Fruit fly (Drosophila melanogaster): ENCODE data around the gene Zip71B.
A peak's percentile ranks its signal among the peaks of the same experiment; 100 is the strongest.

Zip71B gene

DNA sequence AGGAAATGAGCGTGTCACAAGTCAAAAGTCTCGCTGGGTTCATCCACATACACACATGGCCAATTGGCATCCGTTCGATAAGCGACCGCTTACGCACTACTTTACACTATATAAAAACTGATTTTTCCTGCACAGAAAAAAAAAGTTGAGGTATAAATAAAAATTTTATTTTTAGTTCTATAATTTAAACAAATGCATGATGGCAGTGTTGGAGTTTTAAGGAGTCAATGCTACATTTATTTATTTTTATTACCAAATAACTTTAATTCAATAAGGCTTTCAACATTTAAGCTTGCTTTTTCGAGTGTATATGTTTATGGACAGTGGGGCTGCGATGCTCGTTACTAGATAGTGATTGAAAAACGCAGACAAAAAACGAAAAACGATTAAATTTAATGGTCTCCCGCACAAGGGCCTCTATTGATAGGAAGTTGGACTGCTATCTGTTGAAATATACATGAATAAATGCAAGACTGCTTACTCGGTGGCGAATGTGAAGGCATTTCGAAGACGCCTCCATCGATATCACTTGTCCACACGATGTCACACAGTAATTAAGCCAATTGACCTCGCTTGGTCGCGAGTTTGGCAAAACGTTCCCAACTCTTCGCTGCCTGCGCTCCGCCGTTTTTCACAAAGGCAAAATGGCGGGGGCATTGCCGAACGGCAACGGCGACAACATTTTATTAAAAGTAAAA is 19.7 kb downstream of the Zip71B start (continued):
- TF ChIP-seq TFAM (GFP tag; optimal IDR thresholded peaks at IDR 0.05), result no peak
- TF ChIP-seq sim (GFP tag; IDR thresholded peaks at IDR 0.05), result peak; percentile 67; the same call in 1 of the 2 replicates
- TF ChIP-seq nau (GFP tag; optimal IDR thresholded peaks at IDR 0.05), result peak; percentile 25
- TF ChIP-seq nerfin-1 (tag; optimal IDR thresholded peaks at IDR 0.05), result peak; percentile 74
- TF ChIP-seq lbe (GFP tag; optimal IDR thresholded peaks at IDR 0.05), result no peak
- no peak for TF ChIP-seq Elba2 (GFP tag; optimal IDR thresholded peaks at IDR 0.05)
- peak; percentile 55 for TF ChIP-seq CG6683 (GFP tag; optimal IDR thresholded peaks at IDR 0.05)
- peak; percentile 58 for TF ChIP-seq odd (GFP tag; optimal IDR thresholded peaks at IDR 0.05)
- TF ChIP-seq CG11093 (GFP tag; IDR thresholded peaks at IDR 0.05), result 0 out of 3 replicates have a peak, but pooled peaks have one; percentile 36
- TF ChIP-seq CG18262 (tag; optimal IDR thresholded peaks at IDR 0.05), result peak; percentile 86
- peak; percentile 9; the same call in 1 of the 2 replicates for TF ChIP-seq CG43689 (GFP tag; IDR thresholded peaks at IDR 0.05)
- 0 out of 2 replicates have a peak, but pooled peaks have one; percentile 11 for TF ChIP-seq Rx (GFP tag; IDR thresholded peaks at IDR 0.05)
- peak; percentile 63 for TF ChIP-seq Dek (tag; optimal IDR thresholded peaks at IDR 0.05)
- TF ChIP-seq Bteb2 (GFP tag; optimal IDR thresholded peaks at IDR 0.05), result peak; percentile 33
- TF ChIP-seq CG6765 (GFP tag; optimal IDR thresholded peaks at IDR 0.05), result peak; percentile 9
- peak in 1 of 2 experiments; percentile 88 for TF ChIP-seq eve (GFP tag; optimal IDR thresholded peaks at IDR 0.05)
- peak; percentile 63 for TF ChIP-seq CG12155 (GFP tag; optimal IDR thresholded peaks at IDR 0.05)
- peak; percentile 25 for TF ChIP-seq slou (GFP tag; optimal IDR thresholded peaks at IDR 0.05)
- 0 out of 2 replicates have a peak, but pooled peaks have one; percentile 49 for TF ChIP-seq peb (GFP tag; IDR thresholded peaks at IDR 0.05)
- no peak for TF ChIP-seq Dip2 (GFP tag; IDR thresholded peaks at IDR 0.05)
- TF ChIP-seq CG32532 (GFP tag; IDR thresholded peaks at IDR 0.05), result peak; percentile 57; the same call in 1 of the 2 replicates
- peak; percentile 69 for TF ChIP-seq CG9437 (GFP tag; optimal IDR thresholded peaks at IDR 0.05)
- peak; percentile 72 for TF ChIP-seq HLH3B (GFP tag; IDR thresholded peaks at IDR 0.05)
- TF ChIP-seq wor (GFP tag; IDR thresholded peaks at IDR 0.05), result peak; percentile 61
- no peak for TF ChIP-seq CG4854 (GFP tag; optimal IDR thresholded peaks at IDR 0.05)
- TF ChIP-seq Dp (GFP tag; optimal IDR thresholded peaks at IDR 0.05), result no peak
- peak; percentile 80 for TF ChIP-seq sob (GFP tag; IDR thresholded peaks at IDR 0.05)
- peak; percentile 45 for TF ChIP-seq CG10209 (GFP tag; optimal IDR thresholded peaks at IDR 0.05)
- peak; percentile 74 for TF ChIP-seq salm (tag; optimal IDR thresholded peaks at IDR 0.05)
- peak; percentile 50; the same call in 1 of the 2 replicates for TF ChIP-seq CG3847 (GFP tag; IDR thresholded peaks at IDR 0.05)
- TF ChIP-seq CG12104 (GFP tag; optimal IDR thresholded peaks at IDR 0.05), result peak; percentile 55
- peak; percentile 71 for TF ChIP-seq CG13296 (GFP tag; optimal IDR thresholded peaks at IDR 0.05)
- no peak for TF ChIP-seq toy (GFP tag; IDR thresholded peaks at IDR 0.05)
- TF ChIP-seq onecut (GFP tag; IDR thresholded peaks at IDR 0.05), result peak; percentile 69
- TF ChIP-seq CG30020 (tag; optimal IDR thresholded peaks at IDR 0.05), result peak; percentile 4
- TF ChIP-seq CG33213 (GFP tag; optimal IDR thresholded peaks at IDR 0.05), result no peak
- peak; percentile 32 for TF ChIP-seq ewg (GFP tag; optimal IDR thresholded peaks at IDR 0.05)
- peak; percentile 45 for TF ChIP-seq HmgZ (tag; optimal IDR thresholded peaks at IDR 0.05)
- peak; percentile 86 for TF ChIP-seq fd96Cb (tag; optimal IDR thresholded peaks at IDR 0.05)
- peak; percentile 87 for TF ChIP-seq CG31441 (GFP tag; IDR thresholded peaks at IDR 0.05)
- no peak for TF ChIP-seq CG3995 (GFP tag; optimal IDR thresholded peaks at IDR 0.05)
- TF ChIP-seq CG34224 (GFP tag; IDR thresholded peaks at IDR 0.05; ENCODE audit: partially characterized antibody), result no peak
- TF ChIP-seq psq (GFP tag; optimal IDR thresholded peaks at IDR 0.05), result peak; percentile 39
- TF ChIP-seq CG15479 (GFP tag; optimal IDR thresholded peaks at IDR 0.05), result no peak
- peak; percentile 75 for TF ChIP-seq Rfx (GFP tag; IDR thresholded peaks at IDR 0.05)
- peak; percentile 65 for TF ChIP-seq CG15011 (GFP tag; optimal IDR thresholded peaks at IDR 0.05)
- TF ChIP-seq amos (GFP tag; IDR thresholded peaks at IDR 0.05; ENCODE audit: partially characterized antibody), result no peak
- TF ChIP-seq CrebB (tag; optimal IDR thresholded peaks at IDR 0.05), result peak; percentile 71
- TF ChIP-seq CG6854 (GFP tag; optimal IDR thresholded peaks at IDR 0.05), result peak; percentile 30
